Fruit fly (Drosophila melanogaster) whole organism, embryonic: ENCODE data around the gene wisp.

Experiments
- CG10321 ChIP-seq: fragments of 200-800 bp; sonication (Bioruptor generic); IDR thresholded peaks from 2 replicates; pipeline ENCODE4 v1.3.6; 2022; ENCODE audit warnings: missing biosample characterization, missing genetic modification characterization
- CG10565 ChIP-seq: fragments of 200-800 bp; sonication (Bioruptor generic); optimal IDR thresholded peaks from 3 replicates; lab custom pipeline; 2016; ENCODE audit warnings: missing biosample characterization, mild to moderate bottlenecking, missing genetic modification characterization
- CG10654 ChIP-seq: fragments of 200-800 bp; sonication (Bioruptor generic); optimal IDR thresholded peaks from 2 replicates; lab custom pipeline; 2016; ENCODE audit warnings: missing biosample characterization, missing genetic modification characterization
- CG12155 ChIP-seq: fragments of 200-800 bp; sonication (Bioruptor generic); optimal IDR thresholded peaks from 3 replicates; lab custom pipeline; 2016; ENCODE audit warnings: missing biosample characterization, missing genetic modification characterization
- CG12299 ChIP-seq: fragments of 200-800 bp; sonication (Bioruptor generic); optimal IDR thresholded peaks from 2 replicates; lab custom pipeline; 2018; ENCODE audit warnings: missing biosample characterization, mild to moderate bottlenecking, missing genetic modification characterization
- CG13287 ChIP-seq: fragments of 200-800 bp; sonication (Bioruptor generic); IDR thresholded peaks from 2 replicates; pipeline ENCODE4 v1.3.6; 2022; ENCODE audit warnings: missing biosample characterization, missing genetic modification characterization; ENCODE audit not compliant: partially characterized antibody
- CG14014 ChIP-seq: fragments of 200-800 bp; sonication (Bioruptor generic); IDR thresholded peaks from 2 replicates; pipeline ENCODE4 v1.3.6; 2022; ENCODE audit warnings: missing biosample characterization, missing genetic modification characterization
- CG15696 ChIP-seq: fragments of 200-800 bp; sonication (Bioruptor generic); optimal IDR thresholded peaks from 2 replicates; lab custom pipeline; 2019; ENCODE audit warnings: missing biosample characterization, mild to moderate bottlenecking, missing genetic modification characterization, moderate library complexity
- CG30431 ChIP-seq: fragments of 200-800 bp; sonication (Bioruptor generic); optimal IDR thresholded peaks from 2 replicates; lab custom pipeline; 2017; ENCODE audit warnings: missing biosample characterization, missing genetic modification characterization
- CG32772 ChIP-seq: fragments of 200-800 bp; sonication (Bioruptor generic); IDR thresholded peaks from 2 replicates; pipeline ENCODE4 v1.3.6; 2022; ENCODE audit warnings: missing biosample characterization, missing genetic modification characterization
- CG34422 ChIP-seq: fragments of 200-800 bp; sonication (Bioruptor generic); IDR thresholded peaks from 3 replicates; pipeline ENCODE4 v1.3.6; 2022; ENCODE audit warnings: missing biosample characterization, missing genetic modification characterization
- CG4282 ChIP-seq: fragments of 200-800 bp; sonication (Bioruptor generic); optimal IDR thresholded peaks from 2 replicates; lab custom pipeline; 2016; ENCODE audit warnings: missing biosample characterization, missing genetic modification characterization
- CG5180 ChIP-seq: fragments of 200-800 bp; sonication (Bioruptor generic); optimal IDR thresholded peaks from 3 replicates; lab custom pipeline; 2017; ENCODE audit warnings: missing biosample characterization, missing genetic modification characterization, mild to moderate bottlenecking, moderate library complexity, missing genetic modification reagents
- CG6791 ChIP-seq: fragments of 200-800 bp; sonication (Bioruptor generic); IDR thresholded peaks from 3 replicates; pipeline ENCODE4 v1.3.6; 2022; ENCODE audit warnings: missing biosample characterization, missing genetic modification characterization; ENCODE audit not compliant: partially characterized antibody
- CkIIα-i1 ChIP-seq: fragments of 200-800 bp; sonication (Bioruptor generic); IDR thresholded peaks from 2 replicates; pipeline ENCODE4 v1.3.6; 2022; ENCODE audit warnings: missing biosample characterization, missing genetic modification characterization
- HHEX ChIP-seq: fragments of 200-800 bp; sonication (Bioruptor generic); optimal IDR thresholded peaks from 3 replicates; lab custom pipeline; 2017; ENCODE audit warnings: missing biosample characterization, mild to moderate bottlenecking, missing genetic modification characterization, missing genetic modification reagents
- MBD-R2 ChIP-seq: fragments of 200-800 bp; sonication (Bioruptor generic); IDR thresholded peaks from 2 replicates; pipeline ENCODE4 v1.3.6; 2022; ENCODE audit warnings: missing biosample characterization, missing genetic modification characterization
- MTF-1 ChIP-seq: fragments of 200-800 bp; sonication (Bioruptor generic); optimal IDR thresholded peaks from 2 replicates; lab custom pipeline; 2018; ENCODE audit warnings: missing biosample characterization, mild to moderate bottlenecking, missing genetic modification characterization, borderline replicate concordance
- Mes4 ChIP-seq: fragments of 200-800 bp; sonication (Bioruptor generic); optimal IDR thresholded peaks from 2 replicates; lab custom pipeline; 2016; ENCODE audit warnings: missing biosample characterization, missing genetic modification characterization
- Nf-YB ChIP-seq: fragments of 200-800 bp; sonication (Bioruptor generic); optimal IDR thresholded peaks from 3 replicates; lab custom pipeline; 2019; ENCODE audit warnings: missing biosample characterization, mild to moderate bottlenecking, missing genetic modification characterization, moderate library complexity
- Pdp1 ChIP-seq, 2 experiments: fragments of 200-800 bp; sonication (Bioruptor generic); optimal IDR thresholded peaks; 3 replicates each; lab custom pipeline; 2016; ENCODE audit warnings: missing biosample characterization in 2 of 2, missing genetic modification characterization in 2 of 2, mild to moderate bottlenecking in 1 of 2, moderate library complexity in 1 of 2
- Rfx ChIP-seq: fragments of 200-800 bp; sonication (Bioruptor generic); IDR thresholded peaks from 2 replicates; pipeline ENCODE4 v1.3.6; 2022; ENCODE audit warnings: missing biosample characterization, missing genetic modification characterization
- Side ChIP-seq: fragments of 200-800 bp; sonication (Bioruptor generic); optimal IDR thresholded peaks from 2 replicates; lab custom pipeline; 2016; ENCODE audit warnings: missing biosample characterization, missing genetic modification characterization
- Taf1 ChIP-seq: fragments of 200-800 bp; sonication (Bioruptor generic); IDR thresholded peaks from 2 replicates; pipeline ENCODE4 v1.3.6; 2022; ENCODE audit warnings: missing biosample characterization, missing genetic modification characterization
- Trl ChIP-seq, 3 experiments: fragments of >200 bp in 2 of 3; fragments of 200-800 bp in 1 of 3; sonication (Bioruptor generic) in 1 of 3; optimal IDR thresholded peaks; 2 replicates in 1 of 3; 3 replicates in 2 of 3; lab custom pipeline; 2016 to 2017; ENCODE audit warnings: missing biosample characterization in 1 of 3, missing genetic modification characterization in 1 of 3
- ap ChIP-seq: fragments of 200-800 bp; sonication (Bioruptor generic); IDR thresholded peaks from 2 replicates; pipeline ENCODE4 v1.3.6; 2022; ENCODE audit warnings: missing biosample characterization, missing genetic modification characterization
- ato ChIP-seq: fragments of 200-800 bp; sonication (Bioruptor generic); IDR thresholded peaks from 2 replicates; pipeline ENCODE4 v1.3.6; 2022; ENCODE audit warnings: missing biosample characterization, missing genetic modification characterization; ENCODE audit not compliant: partially characterized antibody
- chif ChIP-seq, 2 experiments: fragments of 200-800 bp; sonication (Bioruptor generic); optimal IDR thresholded peaks; 3 replicates each; lab custom pipeline; 2016; ENCODE audit warnings: missing biosample characterization in 2 of 2, missing genetic modification characterization in 2 of 2
- crol ChIP-seq: fragments of 200-800 bp; sonication (Bioruptor generic); IDR thresholded peaks from 2 replicates; pipeline ENCODE4 v1.3.6; 2022; ENCODE audit warnings: missing biosample characterization, missing genetic modification characterization
- fd3F ChIP-seq: fragments of 200-800 bp; sonication (Bioruptor generic); optimal IDR thresholded peaks from 2 replicates; lab custom pipeline; 2018; ENCODE audit warnings: missing biosample characterization, mild to moderate bottlenecking, missing genetic modification characterization, moderate library complexity
- gem ChIP-seq: fragments of 200-800 bp; sonication (Bioruptor generic); optimal IDR thresholded peaks from 2 replicates; lab custom pipeline; 2019; ENCODE audit warnings: missing biosample characterization, mild to moderate bottlenecking, missing genetic modification characterization, moderate library complexity
- grn ChIP-seq: fragments of 200-800 bp; sonication (Bioruptor generic); optimal IDR thresholded peaks from 3 replicates; lab custom pipeline; 2017; ENCODE audit warnings: missing biosample characterization, missing genetic modification characterization
- ken ChIP-seq: fragments of 200-800 bp; sonication (Bioruptor generic); IDR thresholded peaks from 3 replicates; pipeline ENCODE4 v1.3.6; 2022; ENCODE audit warnings: missing biosample characterization, missing genetic modification characterization
- pnt ChIP-seq: fragments of 200-800 bp; sonication (Bioruptor generic); optimal IDR thresholded peaks from 3 replicates; lab custom pipeline; 2016; ENCODE audit warnings: missing biosample characterization, missing genetic modification characterization
- rib ChIP-seq: fragments of 200-800 bp; sonication (Bioruptor generic); IDR thresholded peaks from 2 replicates; pipeline ENCODE4 v1.3.6; 2022; ENCODE audit warnings: missing biosample characterization, missing genetic modification characterization
- sd ChIP-seq: fragments of 200-800 bp; sonication (Bioruptor generic); optimal IDR thresholded peaks from 3 replicates; lab custom pipeline; 2018; ENCODE audit warnings: missing biosample characterization, mild to moderate bottlenecking, missing genetic modification characterization, moderate library complexity
- shn ChIP-seq: fragments of 200-800 bp; sonication (Bioruptor generic); optimal IDR thresholded peaks from 3 replicates; lab custom pipeline; 2016; ENCODE audit warnings: missing biosample characterization, missing genetic modification characterization
- slbo ChIP-seq: fragments of 200-800 bp; sonication (Bioruptor generic); IDR thresholded peaks from 2 replicates; pipeline ENCODE4 v1.3.6; 2022; ENCODE audit warnings: missing biosample characterization, missing genetic modification characterization
- sob ChIP-seq: fragments of 200-800 bp; sonication (Bioruptor generic); IDR thresholded peaks from 2 replicates; pipeline ENCODE4 v1.3.6; 2022; ENCODE audit warnings: missing biosample characterization, missing genetic modification characterization
- tup ChIP-seq: fragments of 200-800 bp; sonication (Bioruptor generic); optimal IDR thresholded peaks from 2 replicates; lab custom pipeline; 2016; ENCODE audit warnings: missing biosample characterization, mild to moderate bottlenecking, missing genetic modification characterization, moderate library complexity
- unc-4 ChIP-seq: fragments of 200-800 bp; sonication (Bioruptor generic); IDR thresholded peaks from 2 replicates; pipeline ENCODE4 v1.3.6; 2022; ENCODE audit warnings: missing biosample characterization, missing genetic modification characterization; ENCODE audit not compliant: partially characterized antibody

The wisp gene

DNA sequence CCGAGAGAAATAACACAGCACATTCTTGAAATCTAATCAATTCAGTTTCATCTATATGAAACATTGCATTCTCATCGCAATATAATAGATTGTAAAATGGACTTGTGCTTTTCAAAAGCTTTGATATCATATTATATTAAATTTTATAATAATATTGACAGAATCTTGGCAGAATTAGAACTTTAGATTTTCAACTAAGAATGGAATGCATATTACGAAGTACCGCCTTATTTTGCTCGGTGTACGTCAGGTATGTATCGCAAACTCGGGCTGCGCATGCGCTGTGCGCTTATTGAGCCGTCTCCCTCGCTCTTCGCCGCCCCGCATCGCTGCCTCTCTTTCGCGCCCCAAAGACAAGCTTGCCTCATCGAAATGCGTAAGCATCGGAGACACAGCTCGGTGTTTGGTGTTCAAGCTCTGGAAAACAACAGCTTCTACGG is 21.4 kb downstream of the wisp start (continued):
- TF ChIP-seq Taf1 (GFP tag; lab: Robert Waterston, UW) = peak; percentile 59; the same call in 1 of the 2 replicates
- TF ChIP-seq Side (GFP tag; lab: Kevin White, UChicago) = no peak
- peak; percentile 82 for TF ChIP-seq ap
- peak; percentile 93 for TF ChIP-seq CG15696 (tag; lab: Kevin White, UChicago)
- TF ChIP-seq Rfx (GFP tag; lab: Robert Waterston, UW) = peak; percentile 88
- TF ChIP-seq unc-4 (GFP tag; lab: Robert Waterston, UW) = no peak
- no peak for TF ChIP-seq Trl (optimal IDR thresholded peaks at IDR 0.05; lab: Kevin White, UChicago)
- TF ChIP-seq Trl (GFP tag; optimal IDR thresholded peaks at IDR 0.05; lab: Kevin White, UChicago) = no peak
- peak in 1 of 2 experiments; percentile 3 for TF ChIP-seq chif (GFP tag; optimal IDR thresholded peaks at IDR 0.05; lab: Kevin White, UChicago)
- no peak for TF ChIP-seq ato (GFP tag; lab: Robert Waterston, UW)
- TF ChIP-seq CG6791 (GFP tag; lab: Robert Waterston, UW) = no peak
- TF ChIP-seq CG4282 (GFP tag; lab: Kevin White, UChicago) = no peak
- TF ChIP-seq CG30431 = peak; percentile 79
- TF ChIP-seq CG10654 = peak; percentile 71
- peak; percentile 7 for TF ChIP-seq tup (GFP tag; lab: Kevin White, UChicago)
- TF ChIP-seq CG13287 (GFP tag; lab: Robert Waterston, UW) = no peak
- peak; percentile 86 for TF ChIP-seq HHEX (GFP tag; lab: Kevin White, UChicago)
- TF ChIP-seq CG10565 (GFP tag; lab: Kevin White, UChicago) = no peak
- peak; percentile 74; the same call in 2 of the 3 replicates for TF ChIP-seq ken (GFP tag; lab: Robert Waterston, UW)
- peak; percentile 50 for TF ChIP-seq MBD-R2
- peak; percentile 83 for TF ChIP-seq CG5180
- peak; percentile 86 for TF ChIP-seq CG14014 (GFP tag; lab: Robert Waterston, UW)
- TF ChIP-seq sd (tag; lab: Kevin White, UChicago) = peak; percentile 99
- no peak for TF ChIP-seq shn (GFP tag; lab: Kevin White, UChicago)
- TF ChIP-seq fd3F (GFP tag; lab: Kevin White, UChicago) = peak; percentile 85
- TF ChIP-seq Mes4 = no peak
- TF ChIP-seq CG12155 (GFP tag; lab: Kevin White, UChicago) = peak; percentile 67
- TF ChIP-seq CkIIα-i1 (GFP tag; lab: Robert Waterston, UW) = no peak
- no peak for TF ChIP-seq grn (GFP tag; lab: Kevin White, UChicago)
- TF ChIP-seq MTF-1 (GFP tag; lab: Kevin White, UChicago) = peak; percentile 68
- TF ChIP-seq Pdp1 (GFP tag; optimal IDR thresholded peaks at IDR 0.05; lab: Kevin White, UChicago) = no peak
- TF ChIP-seq CG34422 (GFP tag; lab: Robert Waterston, UW) = peak; percentile 89
- peak; percentile 83 for TF ChIP-seq CG32772
- peak; percentile 61 for TF ChIP-seq rib (GFP tag; lab: Robert Waterston, UW)
- peak; percentile 81 for TF ChIP-seq sob (GFP tag; lab: Robert Waterston, UW)
- peak; percentile 74 for TF ChIP-seq slbo
- peak; percentile 59 for TF ChIP-seq CG10321
- TF ChIP-seq crol (GFP tag; lab: Robert Waterston, UW) = peak; percentile 34; the same call in 1 of the 2 replicates
- peak; percentile 16 for TF ChIP-seq pnt
- peak; percentile 78 for TF ChIP-seq Nf-YB (GFP tag; lab: Kevin White, UChicago)
- peak; percentile 95 for TF ChIP-seq gem (tag; lab: Kevin White, UChicago)
- TF ChIP-seq CG12299 (tag; lab: Kevin White, UChicago) = peak; percentile 90
